Worm (Caenorhabditis elegans): Measurements from ENCODE around the gene Y54F10BM.12.

DNA sequence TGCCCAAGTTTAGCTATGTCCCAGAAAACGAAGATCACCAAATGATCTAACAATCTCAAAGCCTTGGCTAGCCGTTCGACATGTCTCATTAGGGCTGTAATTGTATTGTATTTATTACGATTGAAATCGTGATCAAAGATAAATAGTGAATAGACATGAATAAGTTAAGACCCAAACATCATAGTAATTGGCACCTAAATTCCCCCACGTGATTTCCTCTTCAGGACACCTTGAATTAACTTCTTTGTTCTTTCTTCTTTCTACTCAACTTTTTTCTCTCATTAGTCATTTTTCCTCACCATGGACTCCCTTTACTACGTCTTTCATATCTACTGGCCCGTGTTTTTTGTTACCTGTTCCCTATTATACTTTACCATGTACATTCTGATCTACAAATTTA, 33.2 kb upstream of the Y54F10BM.12 start, which contains the start of gene srd-69:
- TF ChIP-seq mep-1 (tag; optimal IDR thresholded peaks at IDR 0.05) (no peak), nhr-6 (tag; optimal IDR thresholded peaks at IDR 0.05) (no peak), ztf-11 (tag; optimal IDR thresholded peaks at IDR 0.05) (no peak), fos-1 (tag; optimal IDR thresholded peaks at IDR 0.05) (no peak), ceh-28 (tag; optimal IDR thresholded peaks at IDR 0.05) (no peak), egl-27 (tag; optimal IDR thresholded peaks at IDR 0.05) (no peak), fkh-10 (GFP tag; optimal IDR thresholded peaks at IDR 0.05) (no peak), ama-1 (optimal IDR thresholded peaks at IDR 0.05) (no peak), jun-1 (tag; optimal IDR thresholded peaks at IDR 0.05) (no peak), lin-15B (tag; optimal IDR thresholded peaks at IDR 0.05) (no peak), nhr-11 (tag; optimal IDR thresholded peaks at IDR 0.05) (no peak), lsy-2 (tag; optimal IDR thresholded peaks at IDR 0.05) (no peak)

Data from whole organism, L4 larva.